Fruit fly (Drosophila melanogaster) whole organism, pupa: ENCODE results near the gene CG6015.

Experiments
- CG10348 ChIP-seq: fragments of 200-800 bp; sonication (Bioruptor generic); IDR thresholded peaks from 2 replicates; pipeline ENCODE4 v1.3.6; 2022; ENCODE audit warnings: missing biosample characterization, missing genetic modification characterization
- CG13204 ChIP-seq: fragments of 200-800 bp; sonication (Bioruptor generic); optimal IDR thresholded peaks from 2 replicates; lab custom pipeline; 2018; ENCODE audit warnings: missing biosample characterization, mild to moderate bottlenecking, missing genetic modification characterization, moderate library complexity
- CG15710 ChIP-seq: fragments of 200-800 bp; sonication (Bioruptor generic); optimal IDR thresholded peaks from 2 replicates; lab custom pipeline; 2018; ENCODE audit warnings: missing biosample characterization, mild to moderate bottlenecking, missing genetic modification characterization, moderate library complexity
- CG32121 ChIP-seq: fragments of 200-800 bp; sonication (Bioruptor generic); IDR thresholded peaks from 2 replicates; pipeline ENCODE4 v1.3.6; 2022; ENCODE audit warnings: missing biosample characterization, missing genetic modification characterization
- CG34367 ChIP-seq: fragments of 200-800 bp; sonication (Bioruptor generic); optimal IDR thresholded peaks from 2 replicates; lab custom pipeline; 2018; ENCODE audit warnings: missing biosample characterization, mild to moderate bottlenecking, missing genetic modification characterization
- CG8159 ChIP-seq: fragments of 200-800 bp; sonication (Bioruptor generic); optimal IDR thresholded peaks from 3 replicates; lab custom pipeline; 2018; ENCODE audit warnings: missing biosample characterization, mild to moderate bottlenecking, missing genetic modification characterization, moderate library complexity
- CG8301 ChIP-seq: fragments of 200-800 bp; sonication (Bioruptor generic); optimal IDR thresholded peaks from 2 replicates; lab custom pipeline; 2018; ENCODE audit warnings: missing biosample characterization, mild to moderate bottlenecking, missing genetic modification characterization
- CG9948 ChIP-seq: fragments of 200-800 bp; sonication (Bioruptor generic); optimal IDR thresholded peaks from 2 replicates; lab custom pipeline; 2018; ENCODE audit warnings: missing biosample characterization, mild to moderate bottlenecking, missing genetic modification characterization, moderate library complexity
- D1 ChIP-seq: fragments of 200-800 bp; sonication (Bioruptor generic); optimal IDR thresholded peaks from 2 replicates; lab custom pipeline; 2018; ENCODE audit warnings: missing biosample characterization, mild to moderate bottlenecking, missing genetic modification characterization, moderate library complexity
- EcR ChIP-seq: fragments of 200-800 bp; sonication (Bioruptor generic); optimal IDR thresholded peaks from 3 replicates; lab custom pipeline; 2019; ENCODE audit warnings: missing biosample characterization, missing genetic modification characterization, mild to moderate bottlenecking, moderate library complexity, missing genetic modification reagents
- Ets98B ChIP-seq: fragments of 200-800 bp; sonication (Bioruptor generic); IDR thresholded peaks from 2 replicates; pipeline ENCODE4 v1.3.6; 2022; ENCODE audit warnings: missing biosample characterization, missing genetic modification characterization
- Pif1A ChIP-seq: fragments of 200-800 bp; sonication (Bioruptor generic); optimal IDR thresholded peaks from 3 replicates; lab custom pipeline; 2016; ENCODE audit warnings: missing biosample characterization, missing genetic modification characterization
- fd96Ca ChIP-seq: fragments of 200-800 bp; sonication (Bioruptor generic); IDR thresholded peaks from 3 replicates; pipeline ENCODE4 v1.3.6; 2022; ENCODE audit warnings: missing biosample characterization, missing genetic modification characterization
- gl ChIP-seq: fragments of 200-800 bp; sonication (Bioruptor generic); optimal IDR thresholded peaks from 2 replicates; lab custom pipeline; 2018; ENCODE audit warnings: missing biosample characterization, mild to moderate bottlenecking, missing genetic modification characterization

- no peak for TF ChIP-seq CG8159 (tag; lab: Kevin White, UChicago)
- no peak for TF ChIP-seq CG9948 (tag; lab: Kevin White, UChicago)
- TF ChIP-seq Ets98B (GFP tag; lab: Robert Waterston, UW): no peak
- TF ChIP-seq gl (tag; lab: Kevin White, UChicago): no peak
- no peak for TF ChIP-seq CG10348 (GFP tag; lab: Robert Waterston, UW)
- no peak for TF ChIP-seq EcR
- no peak for TF ChIP-seq CG34367 (tag; lab: Kevin White, UChicago)
- no peak for TF ChIP-seq Pif1A (GFP tag; lab: Kevin White, UChicago)
- no peak for TF ChIP-seq CG8301
- no peak for TF ChIP-seq CG15710 (tag; lab: Kevin White, UChicago)
- TF ChIP-seq D1 (tag; lab: Kevin White, UChicago): no peak
- TF ChIP-seq fd96Ca: no peak
- no peak for TF ChIP-seq CG32121 (GFP tag; lab: Robert Waterston, UW)
- TF ChIP-seq CG13204 (GFP tag; lab: Kevin White, UChicago): no peak
Measured at dm6 chr3R:22042982-22043381, 8.9 kb upstream of the CG6015 start.
